Worm (Caenorhabditis elegans) whole organism, young adult: ENCODE data around the gene sec-61.A.
A peak's percentile ranks its signal among the peaks of the same experiment; 100 is the strongest.

Source experiments
- B0019.2 ChIP-seq: fragments of 200-800 bp; sonication (Bioruptor generic); conservative IDR thresholded peaks from 2 replicates; pipeline ENCODE4 v1.3.6; 2022; ENCODE audit warnings: missing genetic modification reagents, missing genetic modification characterization, missing compliant biosample characterization
- B0035.1 ChIP-seq: sonication (generic microtip); optimal IDR thresholded peaks from 2 replicates; lab custom pipeline; 2016; ENCODE audit warnings: missing genetic modification characterization, mild to moderate bottlenecking, missing compliant biosample characterization, missing genotype, missing genetic modification reagents
- B0261.1 ChIP-seq: sonication (generic microtip); optimal IDR thresholded peaks from 2 replicates; lab custom pipeline; 2016; ENCODE audit warnings: mild to moderate bottlenecking, missing genetic modification characterization, moderate library complexity, missing compliant biosample characterization
- C17E4.6 ChIP-seq: fragments of 200-800 bp; sonication (Bioruptor generic); IDR thresholded peaks from 2 replicates; pipeline ENCODE4 v1.3.6; 2022; ENCODE audit warnings: missing genetic modification reagents, missing genetic modification characterization, missing compliant biosample characterization
- F10E7.11 ChIP-seq: sonication (generic microtip); optimal IDR thresholded peaks from 2 replicates; lab custom pipeline; 2017; ENCODE audit warnings: mild to moderate bottlenecking, missing genetic modification characterization, moderate library complexity, missing compliant biosample characterization
- F22D6.2 ChIP-seq: sonication (generic microtip); optimal IDR thresholded peaks from 2 replicates; lab custom pipeline; 2016; ENCODE audit warnings: mild to moderate bottlenecking, missing genetic modification characterization, missing compliant biosample characterization
- F33H1.4 ChIP-seq: fragments of 200-800 bp; sonication (Bioruptor generic); IDR thresholded peaks from 2 replicates; pipeline ENCODE4 v1.3.6; 2022; ENCODE audit warnings: missing genetic modification reagents, missing genetic modification characterization, missing compliant biosample characterization
- F57A8.1 ChIP-seq: fragments of 200-800 bp; sonication (Bioruptor generic); optimal IDR thresholded peaks from 2 replicates; lab custom pipeline; 2018; ENCODE audit warnings: mild to moderate bottlenecking, missing genetic modification characterization, moderate library complexity, missing compliant biosample characterization
- K11D2.4 ChIP-seq: fragments of 200-800 bp; sonication (Bioruptor generic); IDR thresholded peaks from 2 replicates; pipeline ENCODE4 v1.3.6; 2022; ENCODE audit warnings: missing genetic modification reagents, missing genetic modification characterization, missing compliant biosample characterization
- K12H6.12 ChIP-seq: fragments of 200-800 bp; sonication (Bioruptor generic); optimal IDR thresholded peaks from 2 replicates; lab custom pipeline; 2018; ENCODE audit warnings: mild to moderate bottlenecking, missing genetic modification characterization, missing compliant biosample characterization
- T26A5.8 ChIP-seq: sonication (generic microtip); optimal IDR thresholded peaks from 2 replicates; lab custom pipeline; 2016; ENCODE audit warnings: missing genetic modification characterization, missing compliant biosample characterization
- Y56A3A.18 ChIP-seq: fragments of 200-800 bp; sonication (Bioruptor generic); IDR thresholded peaks from 2 replicates; pipeline ENCODE4 v1.3.6; 2022; ENCODE audit warnings: missing genetic modification reagents, missing genetic modification characterization, missing compliant biosample characterization
- Y79H2A.3 ChIP-seq: fragments of 200-800 bp; sonication (Bioruptor generic); conservative IDR thresholded peaks from 2 replicates; pipeline ENCODE4 v1.3.6; 2022; ENCODE audit warnings: missing genetic modification reagents, missing genetic modification characterization, missing compliant biosample characterization
- Y95B8A.8 ChIP-seq: fragments of 200-800 bp; sonication (Bioruptor generic); IDR thresholded peaks from 2 replicates; pipeline ENCODE4 v1.3.6; 2022; ENCODE audit warnings: missing genetic modification reagents, missing genetic modification characterization, missing compliant biosample characterization
- bed-2 ChIP-seq: fragments of 200-800 bp; sonication (Bioruptor generic); IDR thresholded peaks from 2 replicates; pipeline ENCODE4 v1.3.6; 2022; ENCODE audit warnings: missing genetic modification reagents, missing genetic modification characterization, missing compliant biosample characterization
- ceh-100 ChIP-seq: fragments of 200-800 bp; sonication (Bioruptor generic); IDR thresholded peaks from 2 replicates; pipeline ENCODE4 v1.3.6; 2022; ENCODE audit warnings: missing genetic modification reagents, missing genetic modification characterization, missing compliant biosample characterization
- ceh-27 ChIP-seq: fragments of 200-800 bp; sonication (Bioruptor generic); optimal IDR thresholded peaks from 2 replicates; lab custom pipeline; 2018; ENCODE audit warnings: mild to moderate bottlenecking, missing genetic modification characterization, moderate library complexity, missing compliant biosample characterization
- ceh-40 ChIP-seq: fragments of 200-800 bp; sonication (Bioruptor generic); IDR thresholded peaks from 2 replicates; pipeline ENCODE4 v1.3.6; 2022; ENCODE audit warnings: missing genetic modification characterization, missing compliant biosample characterization
- ceh-58 ChIP-seq: fragments of 200-800 bp; sonication (Bioruptor generic); IDR thresholded peaks from 2 replicates; pipeline ENCODE4 v1.3.6; 2022; ENCODE audit warnings: missing genetic modification characterization, missing compliant biosample characterization
- ceh-91 ChIP-seq: fragments of 200-800 bp; sonication (Bioruptor generic); IDR thresholded peaks from 2 replicates; pipeline ENCODE4 v1.3.6; 2022; ENCODE audit warnings: missing genetic modification reagents, missing genetic modification characterization, missing compliant biosample characterization
- chd-7 ChIP-seq: sonication (generic microtip); optimal IDR thresholded peaks from 2 replicates; lab custom pipeline; 2016; ENCODE audit warnings: mild to moderate bottlenecking, missing genetic modification characterization, moderate library complexity, missing compliant biosample characterization
- die-1 ChIP-seq: sonication (generic microtip); optimal IDR thresholded peaks from 2 replicates; lab custom pipeline; 2016; ENCODE audit warnings: missing genotype, mild to moderate bottlenecking, missing genetic modification characterization, missing compliant biosample characterization
- dox-1 ChIP-seq: fragments of 200-800 bp; sonication (Bioruptor generic); IDR thresholded peaks from 2 replicates; pipeline ENCODE4 v1.3.6; 2022; ENCODE audit warnings: missing genetic modification reagents, missing genetic modification characterization, missing compliant biosample characterization
- dpl-1 ChIP-seq: fragments of 150-350 bp; optimal IDR thresholded peaks from 2 replicates; lab custom pipeline; 2014; ENCODE audit warnings: missing biosample characterization, missing genetic modification reagents, missing genetic modification characterization
- egl-18 ChIP-seq: fragments of 200-800 bp; sonication (Bioruptor generic); IDR thresholded peaks from 2 replicates; pipeline ENCODE4 v1.3.6; 2022; ENCODE audit warnings: missing genetic modification reagents, missing genetic modification characterization, missing compliant biosample characterization
- egl-44 ChIP-seq: fragments of 200-800 bp; sonication (Bioruptor generic); IDR thresholded peaks from 2 replicates; pipeline ENCODE4 v1.3.6; 2022; ENCODE audit warnings: missing genetic modification reagents, missing genetic modification characterization, missing compliant biosample characterization
- egrh-3 ChIP-seq: fragments of 200-800 bp; sonication (Bioruptor generic); IDR thresholded peaks from 2 replicates; pipeline ENCODE4 v1.3.6; 2022; ENCODE audit warnings: missing genetic modification reagents, missing genetic modification characterization, missing compliant biosample characterization
- ets-4 ChIP-seq: fragments of 200-800 bp; sonication (Bioruptor generic); optimal IDR thresholded peaks from 2 replicates; lab custom pipeline; 2018; ENCODE audit warnings: mild to moderate bottlenecking, missing genetic modification characterization, missing compliant biosample characterization
- hmg-1.2 ChIP-seq: fragments of 200-800 bp; sonication (Bioruptor generic); IDR thresholded peaks from 2 replicates; pipeline ENCODE4 v1.3.6; 2022; ENCODE audit warnings: missing genetic modification reagents, missing genetic modification characterization, missing compliant biosample characterization
- hsf-1 ChIP-seq: fragments of 200-800 bp; sonication (Bioruptor generic); IDR thresholded peaks from 2 replicates; pipeline ENCODE4 v1.3.6; 2022; ENCODE audit warnings: missing genetic modification reagents, missing genetic modification characterization, missing compliant biosample characterization
- let-526 ChIP-seq: fragments of 200-800 bp; sonication (Bioruptor generic); IDR thresholded peaks from 2 replicates; pipeline ENCODE4 v1.3.6; 2022; ENCODE audit warnings: missing genetic modification reagents, missing genetic modification characterization, missing compliant biosample characterization
- lin-35 ChIP-seq, 3 experiments: fragments of 150-350 bp in 2 of 3; sonication (generic microtip) in 1 of 3; optimal IDR thresholded peaks; 2 replicates each; lab custom pipeline; 2014 to 2018; ENCODE audit warnings: missing biosample characterization in 3 of 3, missing genetic modification characterization in 3 of 3, missing genetic modification reagents in 3 of 3
- lsl-1 ChIP-seq: fragments of 200-800 bp; sonication (Bioruptor generic); optimal IDR thresholded peaks from 2 replicates; lab custom pipeline; 2018; ENCODE audit warnings: mild to moderate bottlenecking, missing genetic modification characterization, moderate library complexity, missing compliant biosample characterization
- mes-4 ChIP-seq: sonication (generic microtip); optimal IDR thresholded peaks from 2 replicates; lab custom pipeline; 2016; ENCODE audit warnings: missing genotype, missing genetic modification characterization, missing compliant biosample characterization
- nfya-2 ChIP-seq: fragments of 200-800 bp; sonication (Bioruptor generic); IDR thresholded peaks from 2 replicates; pipeline ENCODE4 v1.3.6; 2022; ENCODE audit warnings: missing genetic modification reagents, missing genetic modification characterization, missing compliant biosample characterization
- nfyb-1 ChIP-seq: fragments of 200-800 bp; sonication (Bioruptor generic); IDR thresholded peaks from 2 replicates; pipeline ENCODE4 v1.3.6; 2022; ENCODE audit warnings: missing genetic modification reagents, missing genetic modification characterization, missing compliant biosample characterization
- nhr-120 ChIP-seq: fragments of 200-800 bp; sonication (Bioruptor generic); IDR thresholded peaks from 2 replicates; pipeline ENCODE4 v1.3.6; 2022; ENCODE audit warnings: missing genetic modification characterization, missing compliant biosample characterization
- nhr-27 ChIP-seq: fragments of 200-800 bp; sonication (Bioruptor generic); optimal IDR thresholded peaks from 2 replicates; lab custom pipeline; 2018; ENCODE audit warnings: mild to moderate bottlenecking, missing genetic modification characterization, moderate library complexity, missing compliant biosample characterization
- nhr-80 ChIP-seq: sonication (generic microtip); optimal IDR thresholded peaks from 2 replicates; lab custom pipeline; 2016; ENCODE audit warnings: missing genetic modification characterization, missing compliant biosample characterization
- rcor-1 ChIP-seq: fragments of 200-800 bp; sonication (Bioruptor generic); IDR thresholded peaks from 2 replicates; pipeline ENCODE4 v1.3.6; 2022; ENCODE audit warnings: missing genetic modification reagents, missing genetic modification characterization, missing compliant biosample characterization
- rpc-1 ChIP-seq, 2 experiments: fragments of 150-350 bp in 1 of 2; sonication (generic microtip) in 1 of 2; optimal IDR thresholded peaks; 2 replicates each; lab custom pipeline; 2014 to 2018; ENCODE audit warnings: missing biosample characterization in 1 of 2, missing genetic modification characterization in 1 of 2, missing genetic modification reagents in 1 of 2, missing genotype in 1 of 2
- snpc-1.1 ChIP-seq: sonication (generic microtip); optimal IDR thresholded peaks from 2 replicates; lab custom pipeline; 2017; ENCODE audit warnings: missing genetic modification characterization, mild to moderate bottlenecking, missing compliant biosample characterization, antibody characterized with exemption, moderate library complexity, missing genotype, missing genetic modification reagents; ENCODE audit not compliant: insufficient read depth
- snpc-1.3 ChIP-seq: sonication (generic microtip); optimal IDR thresholded peaks from 2 replicates; lab custom pipeline; 2017; ENCODE audit warnings: missing genetic modification characterization, mild to moderate bottlenecking, missing compliant biosample characterization, antibody characterized with exemption, moderate library complexity, missing genotype, missing genetic modification reagents; ENCODE audit not compliant: insufficient read depth
- tbp1 ChIP-seq: fragments of 200-800 bp; sonication (Bioruptor generic); optimal IDR thresholded peaks from 2 replicates; lab custom pipeline; 2018; ENCODE audit warnings: mild to moderate bottlenecking, missing genetic modification characterization, missing compliant biosample characterization
- tlf-1 ChIP-seq: fragments of 200-800 bp; sonication (Bioruptor generic); optimal IDR thresholded peaks from 2 replicates; lab custom pipeline; 2018; ENCODE audit warnings: mild to moderate bottlenecking, missing genetic modification characterization, missing compliant biosample characterization
- unc-62 ChIP-seq: fragments of 150-350 bp; optimal IDR thresholded peaks from 2 replicates; lab custom pipeline; 2014; ENCODE audit warnings: missing biosample characterization, missing genetic modification reagents, missing genetic modification characterization
- zfh-2 ChIP-seq: fragments of 200-800 bp; sonication (Bioruptor generic); conservative IDR thresholded peaks from 2 replicates; pipeline ENCODE4 v1.3.6; 2022; ENCODE audit warnings: missing genetic modification reagents, missing genetic modification characterization, missing compliant biosample characterization
- ztf-18 ChIP-seq: sonication (generic microtip); optimal IDR thresholded peaks from 2 replicates; lab custom pipeline; 2016; ENCODE audit warnings: missing genotype, mild to moderate bottlenecking, missing genetic modification characterization, missing compliant biosample characterization

sec-61.A gene

DNA sequence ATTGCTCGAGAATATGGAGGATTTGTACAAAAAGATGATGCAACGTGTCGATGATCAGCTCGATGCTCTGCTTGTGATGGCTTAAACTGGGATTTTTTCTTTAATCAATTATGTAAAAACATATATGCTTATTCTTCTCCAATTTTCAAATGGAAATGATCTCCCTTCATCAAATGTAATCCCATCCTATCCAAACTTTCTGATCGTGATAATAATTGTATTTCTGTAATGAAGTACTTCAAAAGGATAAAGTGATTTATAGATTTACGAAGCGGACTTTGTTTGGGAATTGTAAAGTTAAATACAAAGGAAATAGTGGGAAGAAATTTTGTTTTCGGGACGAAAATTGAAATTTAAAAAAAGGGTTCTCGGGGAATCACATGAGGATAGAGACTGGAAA is 34.5 kb downstream of the sec-61.A start (continued):
- TF ChIP-seq T26A5.8 (tag; lab: Kevin White, UChicago) (no peak), F57A8.1 (GFP tag; lab: Kevin White, UChicago) (no peak), B0019.2 (GFP tag; lab: Robert Waterston, UW) (no peak), B0035.1 (tag; lab: Kevin White, UChicago) (no peak), nhr-120 (no peak), snpc-1.1 (tag; lab: Kevin White, UChicago) (peak; percentile 31), tlf-1 (peak; percentile 38), unc-62 (GFP tag; lab: Kevin White, UChicago) (no peak), rpc-1 (optimal IDR thresholded peaks at IDR 0.05; lab: Kevin White, UChicago) (no peak), rpc-1 (tag; optimal IDR thresholded peaks at IDR 0.05; lab: Kevin White, UChicago) (no peak), tbp1 (peak; percentile 35), rcor-1 (GFP tag; lab: Robert Waterston, UW) (no peak), hsf-1 (GFP tag; lab: Robert Waterston, UW) (no peak), B0261.1 (tag; lab: Kevin White, UChicago) (no peak), bed-2 (GFP tag; lab: Robert Waterston, UW) (no peak), egl-18 (GFP tag; lab: Robert Waterston, UW) (no peak), ceh-91 (GFP tag; lab: Robert Waterston, UW) (no peak), zfh-2 (no peak), nfya-2 (GFP tag; lab: Robert Waterston, UW) (no peak), let-526 (GFP tag; lab: Robert Waterston, UW) (no peak), ceh-40 (GFP tag; lab: Robert Waterston, UW) (no peak), lsl-1 (GFP tag; lab: Kevin White, UChicago) (peak; percentile 0), ceh-100 (no peak), K11D2.4 (no peak), C17E4.6 (GFP tag; lab: Robert Waterston, UW) (no peak), egrh-3 (no peak), ceh-27 (GFP tag; lab: Kevin White, UChicago) (no peak), nhr-80 (no peak), die-1 (tag; lab: Kevin White, UChicago) (peak; percentile 35), ets-4 (GFP tag; lab: Kevin White, UChicago) (no peak), lin-35 (GFP tag; optimal IDR thresholded peaks at IDR 0.05; lab: Kevin White, UChicago) (peak in 1 of 3 experiments; percentile 62), dpl-1 (GFP tag; lab: Kevin White, UChicago) (no peak), dox-1 (GFP tag; lab: Robert Waterston, UW) (no peak), Y95B8A.8 (GFP tag; lab: Robert Waterston, UW) (peak; percentile 68; the same call in 1 of the 2 replicates), F10E7.11 (no peak), nfyb-1 (no peak), mes-4 (tag; lab: Kevin White, UChicago) (peak; percentile 12), Y79H2A.3 (peak; percentile 76), chd-7 (tag; lab: Kevin White, UChicago) (no peak), hmg-1.2 (peak; percentile 10; the same call in 1 of the 2 replicates), K12H6.12 (tag; lab: Kevin White, UChicago) (no peak), snpc-1.3 (tag; lab: Kevin White, UChicago) (peak; percentile 61), egl-44 (GFP tag; lab: Robert Waterston, UW) (no peak), F22D6.2 (tag; lab: Kevin White, UChicago) (no peak), Y56A3A.18 (GFP tag; lab: Robert Waterston, UW) (0 out of 2 replicates have a peak, but pooled peaks have one; percentile 3), nhr-27 (tag; lab: Kevin White, UChicago) (no peak), ztf-18 (peak; percentile 6), F33H1.4 (GFP tag; lab: Robert Waterston, UW) (no peak), ceh-58 (GFP tag; lab: Robert Waterston, UW) (no peak)
